Worm (Caenorhabditis elegans): ENCODE results near the gene uig-1.

ce11 chrV:13327463-13327862 lies 31.7 kb upstream of the uig-1 start, which contains the start of gene str-37:
- TF ChIP-seq flt-1 (GFP tag; IDR thresholded peaks at IDR 0.05) (no peak), klf-2 (GFP tag; conservative IDR thresholded peaks at IDR 0.05) (no peak), med-1 (GFP tag; optimal IDR thresholded peaks at IDR 0.05; ENCODE audit: insufficient read depth) (no peak), cog-1 (tag; optimal IDR thresholded peaks at IDR 0.05) (no peak), tab-1 (GFP tag; IDR thresholded peaks at IDR 0.05) (no peak), ztf-29 (GFP tag; IDR thresholded peaks at IDR 0.05) (no peak), ztf-23 (GFP tag; IDR thresholded peaks at IDR 0.05) (no peak)
